Fruit fly (Drosophila melanogaster): ENCODE results near the gene CG18731.
A peak's percentile ranks its signal among the peaks of the same experiment; 100 is the strongest.

- no peak for TF ChIP-seq Sin3A (optimal IDR thresholded peaks at IDR 0.05)
- TF ChIP-seq insv (optimal IDR thresholded peaks at IDR 0.05) = no peak
- peak; percentile 99 for TF ChIP-seq psq (optimal IDR thresholded peaks at IDR 0.05)
- TF ChIP-seq Myc (optimal IDR thresholded peaks at IDR 0.05) = no peak
- TF ChIP-seq ttk (optimal IDR thresholded peaks at IDR 0.05) = no peak
- no peak for TF ChIP-seq h (optimal IDR thresholded peaks at IDR 0.05)
Measured at dm6 chr3R:29772090-29772794, 47.4 kb downstream of the CG18731 start.

All from Kc167 (cell line).